Fruit fly (Drosophila melanogaster): ENCODE results near the gene RNaseX25.

Gene RNaseX25

dm6 chr3L:7976081-7976483 is 5.7 kb downstream of the RNaseX25 start, which contains the start of the genes HP4 and CG8209 (continued):
- TF ChIP-seq slp2 (GFP tag; optimal IDR thresholded peaks at IDR 0.05): peak; percentile 13
- peak; percentile 60 for TF ChIP-seq cato (GFP tag; optimal IDR thresholded peaks at IDR 0.05; ENCODE audit: borderline replicate concordance)
- peak; percentile 75 for TF ChIP-seq D19A (tag; optimal IDR thresholded peaks at IDR 0.05)
- peak; percentile 47 for TF ChIP-seq CG15011 (GFP tag; optimal IDR thresholded peaks at IDR 0.05)
- peak; percentile 92 for TF ChIP-seq CG9932 (GFP tag; IDR thresholded peaks at IDR 0.05)
- TF ChIP-seq so (GFP tag; IDR thresholded peaks at IDR 0.05): no peak; the same call in 2 of the 3 replicates
- peak; percentile 48 for TF ChIP-seq fu2 (GFP tag; optimal IDR thresholded peaks at IDR 0.05)
- peak; percentile 23 for TF ChIP-seq CG1792 (GFP tag; optimal IDR thresholded peaks at IDR 0.05)
- TF ChIP-seq gcm2 (GFP tag; optimal IDR thresholded peaks at IDR 0.05): peak; percentile 52
- TF ChIP-seq CG11696 (GFP tag; IDR thresholded peaks at IDR 0.05): peak; percentile 58
- peak; percentile 72 for TF ChIP-seq chm (GFP tag; IDR thresholded peaks at IDR 0.05)
- peak; percentile 33 for TF ChIP-seq CTCF (GFP tag; optimal IDR thresholded peaks at IDR 0.05)
- TF ChIP-seq stwl (tag; optimal IDR thresholded peaks at IDR 0.05): peak; percentile 77
- TF ChIP-seq salm (tag; optimal IDR thresholded peaks at IDR 0.05): peak; percentile 59
- TF ChIP-seq inv (GFP tag; IDR thresholded peaks at IDR 0.05; ENCODE audit: partially characterized antibody): peak; percentile 86
- peak; percentile 85; the same call in 3 of the 4 replicates for TF ChIP-seq Gug (GFP tag; IDR thresholded peaks at IDR 0.05)
- peak; percentile 97 for TF ChIP-seq Ets65A (GFP tag)
- TF ChIP-seq p53 (GFP tag; optimal IDR thresholded peaks at IDR 0.05): no peak
- TF ChIP-seq BEAF-32 (GFP tag; optimal IDR thresholded peaks at IDR 0.05): peak; percentile 85
- peak; percentile 80 for TF ChIP-seq dmrt99B (tag; optimal IDR thresholded peaks at IDR 0.05)
- TF ChIP-seq da (GFP tag; optimal IDR thresholded peaks at IDR 0.05): peak; percentile 42
- peak; percentile 86 for TF ChIP-seq Xbp1 (GFP tag; optimal IDR thresholded peaks at IDR 0.05)
- TF ChIP-seq Asciz (GFP tag; optimal IDR thresholded peaks at IDR 0.05): peak; percentile 53
- TF ChIP-seq Tbp (GFP tag; optimal IDR thresholded peaks at IDR 0.05): no peak
- TF ChIP-seq sens (GFP tag): peak; percentile 88
- TF ChIP-seq ewg (GFP tag; optimal IDR thresholded peaks at IDR 0.05): peak; percentile 63
- TF ChIP-seq CG6175 (GFP tag; IDR thresholded peaks at IDR 0.05): peak; percentile 28; the same call in 1 of the 3 replicates
- peak; percentile 88 for TF ChIP-seq Hmr (GFP tag; optimal IDR thresholded peaks at IDR 0.05)
- peak; percentile 82 for TF ChIP-seq CG3281 (GFP tag; optimal IDR thresholded peaks at IDR 0.05)
- peak; percentile 72 for TF ChIP-seq rib (GFP tag; IDR thresholded peaks at IDR 0.05)
- TF ChIP-seq vnd (GFP tag; IDR thresholded peaks at IDR 0.05; ENCODE audit: partially characterized antibody): peak; percentile 95
- TF ChIP-seq CG15514 (GFP tag; optimal IDR thresholded peaks at IDR 0.05): peak; percentile 78
- no peak for TF ChIP-seq Elba2 (GFP tag; optimal IDR thresholded peaks at IDR 0.05)
- TF ChIP-seq CG13624 (GFP tag; optimal IDR thresholded peaks at IDR 0.05): peak; percentile 50
- TF ChIP-seq CG17359 (tag; optimal IDR thresholded peaks at IDR 0.05): peak; percentile 82
- peak; percentile 61; the same call in 1 of the 2 replicates for TF ChIP-seq Taf1 (GFP tag; IDR thresholded peaks at IDR 0.05)
- TF ChIP-seq CG17568 (GFP tag; optimal IDR thresholded peaks at IDR 0.05): peak; percentile 61
- no peak for TF ChIP-seq cad (GFP tag; optimal IDR thresholded peaks at IDR 0.05)
- peak; percentile 92 for TF ChIP-seq CG2712 (tag; optimal IDR thresholded peaks at IDR 0.05)
- peak; percentile 76; the same call in 1 of the 2 replicates for TF ChIP-seq CG42726 (GFP tag; IDR thresholded peaks at IDR 0.05; ENCODE audit: partially characterized antibody)
- peak; percentile 67 for TF ChIP-seq wor (GFP tag; IDR thresholded peaks at IDR 0.05)
- peak; percentile 75 for TF ChIP-seq CG11695 (GFP tag; IDR thresholded peaks at IDR 0.05)
- peak; percentile 71 for TF ChIP-seq croc (GFP tag; conservative IDR thresholded peaks at IDR 0.05)
- TF ChIP-seq CG11247 (GFP tag; IDR thresholded peaks at IDR 0.05): peak; percentile 84
- TF ChIP-seq CG4404 (GFP tag; IDR thresholded peaks at IDR 0.05): peak; percentile 71
- peak; percentile 84 for TF ChIP-seq HLH3B (GFP tag; IDR thresholded peaks at IDR 0.05)
- peak; percentile 91 for TF ChIP-seq Dbx (GFP tag; IDR thresholded peaks at IDR 0.05)
- peak; percentile 36 for TF ChIP-seq Lhr (GFP tag; optimal IDR thresholded peaks at IDR 0.05)
- peak; percentile 92 for TF ChIP-seq zen2 (GFP tag; IDR thresholded peaks at IDR 0.05; ENCODE audit: partially characterized antibody)
- peak; percentile 86 for TF ChIP-seq ranshi (GFP tag; IDR thresholded peaks at IDR 0.05)
- TF ChIP-seq fd64A (GFP tag; optimal IDR thresholded peaks at IDR 0.05): no peak
- peak; percentile 93 for TF ChIP-seq gem (tag; optimal IDR thresholded peaks at IDR 0.05)

Measured in whole organism, embryonic.